Fruit fly (Drosophila melanogaster) whole organism: ENCODE results near the gene Nckx30C.

ENCODE experiments used
- CG8478 ChIP-seq: fragments of >200 bp; optimal IDR thresholded peaks from 2 replicates; lab custom pipeline; 2018; ENCODE audit warnings: inconsistent platforms
- Dll ChIP-seq: fragments of >200 bp; optimal IDR thresholded peaks from 2 replicates; lab custom pipeline; 2017
- EcR ChIP-seq, 2 experiments: fragments of >200 bp; optimal IDR thresholded peaks; 2 replicates each; lab custom pipeline; 2017; ENCODE audit warnings: missing biosample characterization in 2 of 2, missing genetic modification characterization in 2 of 2, missing genetic modification reagents in 2 of 2
- pan ChIP-seq: fragments of >200 bp; optimal IDR thresholded peaks from 2 replicates; lab custom pipeline; 2017
- psq ChIP-seq: fragments of >200 bp; optimal IDR thresholded peaks from 2 replicates; lab custom pipeline; 2017
- usp ChIP-seq: fragments of >200 bp; optimal IDR thresholded peaks from 2 replicates; lab custom pipeline; 2017; ENCODE audit warnings: missing biosample characterization, missing genetic modification characterization, mixed read lengths

DNA sequence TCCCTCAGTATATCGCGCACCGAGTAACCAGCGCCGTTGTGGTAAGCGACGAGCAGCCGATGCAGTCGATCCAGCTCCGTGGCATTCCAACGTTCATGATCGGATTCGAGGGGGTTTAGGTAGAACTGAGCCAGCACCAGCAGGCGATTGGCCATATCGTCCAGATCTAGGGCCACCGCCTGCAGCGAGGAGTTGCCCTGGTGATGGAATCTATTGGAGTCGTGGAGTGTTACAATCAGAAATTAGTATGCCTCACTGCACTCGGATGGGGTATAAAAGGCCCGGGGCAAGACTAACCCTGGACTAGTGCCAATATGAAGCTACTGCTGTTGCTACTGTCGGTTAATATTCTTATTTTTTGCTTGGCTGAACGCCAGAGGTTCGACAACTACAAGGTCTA, 20.5 kb upstream of the Nckx30C start, which contains the start of gene CG4017:
- no peak for TF ChIP-seq EcR (GFP tag; optimal IDR thresholded peaks at IDR 0.05; lab: Kevin White, UChicago)
- TF ChIP-seq psq: no peak
- TF ChIP-seq CG8478 (lab: Kevin White, UChicago): no peak
- TF ChIP-seq usp: no peak
- TF ChIP-seq Dll (lab: Kevin White, UChicago): no peak
- no peak for TF ChIP-seq pan
